Worm (Caenorhabditis elegans): ENCODE results near the gene M18.3.

M18.3 gene

ce11 chrIV:12155819-12156218, 50.2 kb downstream of the M18.3 start:
- TF ChIP-seq ceh-40 (GFP tag; IDR thresholded peaks at IDR 0.05) (0 out of 2 replicates have a peak, but pooled peaks have one; percentile 30), Y67H2A.10 (GFP tag; conservative IDR thresholded peaks at IDR 0.05) (peak; percentile 64; the same call in 1 of the 2 replicates), dox-1 (GFP tag; IDR thresholded peaks at IDR 0.05) (peak; percentile 84), madf-6 (GFP tag; IDR thresholded peaks at IDR 0.05) (peak; percentile 68), cebp-2 (GFP tag; IDR thresholded peaks at IDR 0.05) (peak; percentile 71; the same call in 1 of the 2 replicates), aptf-3 (GFP tag; IDR thresholded peaks at IDR 0.05) (0 out of 2 replicates have a peak, but pooled peaks have one; percentile 64), pbrm-1 (GFP tag; IDR thresholded peaks at IDR 0.05) (peak; percentile 39; the same call in 1 of the 2 replicates), hsf-1 (GFP tag; IDR thresholded peaks at IDR 0.05) (peak; percentile 98), ekl-4 (GFP tag; IDR thresholded peaks at IDR 0.05) (peak; percentile 64; the same call in 1 of the 2 replicates)

DNA sequence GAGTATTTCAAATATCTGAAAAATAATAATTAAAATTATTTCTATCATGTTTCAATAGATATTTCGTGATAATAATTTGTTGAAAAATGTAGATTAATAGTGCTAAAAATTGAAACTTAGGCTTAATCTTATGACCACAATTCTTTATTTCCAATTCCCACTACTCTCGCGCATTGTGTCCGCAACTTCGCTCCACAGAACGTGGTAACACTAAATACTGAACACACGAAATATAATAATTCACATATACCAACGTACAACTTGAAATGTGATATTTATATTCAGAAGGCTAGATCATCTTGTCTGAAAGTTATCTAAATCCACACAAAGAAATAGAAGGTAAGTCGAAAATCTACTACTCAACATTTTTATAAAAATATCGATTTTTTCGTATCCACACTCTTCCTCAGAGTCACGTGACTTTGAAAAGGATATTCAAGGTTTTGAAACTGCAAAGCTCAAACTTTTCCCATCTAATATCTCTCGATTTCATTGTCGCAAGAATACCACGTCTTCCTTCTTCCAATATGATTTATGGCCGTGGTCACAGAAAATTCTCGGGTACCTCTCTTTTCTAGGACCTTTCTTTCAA, 51.1 kb downstream of the M18.3 start, which contains the start of gene eri-12:
Gene eri-12, plus strand, starts transcription at position 197 of the 592 bp plus-strand sequence.
- no peak for TF ChIP-seq dpff-1 (tag; optimal IDR thresholded peaks at IDR 0.05)
- no peak for TF ChIP-seq F39B2.1 (GFP tag; IDR thresholded peaks at IDR 0.05)

ce11 chrIV:12157915-12158314, 52.3 kb downstream of the M18.3 start:
- TF ChIP-seq madf-10 (tag; optimal IDR thresholded peaks at IDR 0.05) (no peak), fkh-3 (tag; optimal IDR thresholded peaks at IDR 0.05) (no peak), madf-8 (GFP tag; conservative IDR thresholded peaks at IDR 0.05) (no peak), nhr-179 (tag; optimal IDR thresholded peaks at IDR 0.05) (no peak), nfya-2 (GFP tag; IDR thresholded peaks at IDR 0.05) (no peak)
